Fruit fly (Drosophila melanogaster) whole organism, prepupa: ENCODE data around the gene alpha-Est6.

Experiments
- CG10669 ChIP-seq: fragments of 200-800 bp; sonication (Bioruptor generic); optimal IDR thresholded peaks from 3 replicates; lab custom pipeline; 2018; ENCODE audit warnings: missing biosample characterization, mild to moderate bottlenecking, missing genetic modification characterization, moderate library complexity
- CG3919 ChIP-seq: fragments of 200-800 bp; sonication (Bioruptor generic); optimal IDR thresholded peaks from 3 replicates; lab custom pipeline; 2016; ENCODE audit warnings: missing biosample characterization, missing genetic modification characterization
- CG6276 ChIP-seq: fragments of 200-800 bp; sonication (Bioruptor generic); optimal IDR thresholded peaks from 2 replicates; lab custom pipeline; 2017; ENCODE audit warnings: missing biosample characterization, mild to moderate bottlenecking, missing genetic modification characterization
- CG8632 ChIP-seq: fragments of 200-800 bp; sonication (Bioruptor generic); optimal IDR thresholded peaks from 3 replicates; lab custom pipeline; 2016; ENCODE audit warnings: missing biosample characterization, missing genetic modification characterization
- Eip78C ChIP-seq: fragments of 200-800 bp; sonication (Bioruptor generic); peaks from one replicate; lab custom pipeline; 2016; ENCODE audit warnings: missing biosample characterization, missing genetic modification characterization
- Ets96B ChIP-seq: fragments of 200-800 bp; optimal IDR thresholded peaks from 2 replicates; lab custom pipeline; 2019; ENCODE audit warnings: missing biosample characterization, mild to moderate bottlenecking, missing genetic modification characterization, moderate library complexity
- Gug ChIP-seq: fragments of 200-800 bp; sonication (Bioruptor generic); IDR thresholded peaks from 2 replicates; pipeline ENCODE4 v1.3.6; 2022; ENCODE audit warnings: missing biosample characterization, missing genetic modification characterization
- Lpt ChIP-seq: fragments of 200-800 bp; sonication (Bioruptor generic); optimal IDR thresholded peaks from 3 replicates; lab custom pipeline; 2016; ENCODE audit warnings: missing biosample characterization, missing genetic modification characterization
- cyc ChIP-seq: fragments of 200-800 bp; sonication (Bioruptor generic); optimal IDR thresholded peaks from 3 replicates; lab custom pipeline; 2016; ENCODE audit warnings: missing biosample characterization, missing genetic modification characterization
- fd85E ChIP-seq: fragments of 200-800 bp; sonication (Bioruptor generic); optimal IDR thresholded peaks from 3 replicates; lab custom pipeline; 2016; ENCODE audit warnings: missing biosample characterization, missing genetic modification characterization
- lz ChIP-seq: fragments of 200-800 bp; sonication (Bioruptor generic); optimal IDR thresholded peaks from 3 replicates; lab custom pipeline; 2016; ENCODE audit warnings: missing biosample characterization, missing genetic modification characterization
- pdm3 ChIP-seq: fragments of 200-800 bp; sonication (Bioruptor generic); optimal IDR thresholded peaks from 3 replicates; lab custom pipeline; 2016; ENCODE audit warnings: missing biosample characterization, missing genetic modification characterization
- topi ChIP-seq: fragments of 200-800 bp; sonication (Bioruptor generic); optimal IDR thresholded peaks from 3 replicates; lab custom pipeline; 2016; ENCODE audit warnings: missing biosample characterization, missing genetic modification characterization

- TF ChIP-seq Ets96B (tag; lab: Kevin White, UChicago) (no peak), CG10669 (no peak), Eip78C (GFP tag; lab: Kevin White, UChicago) (no peak), CG6276 (GFP tag; lab: Kevin White, UChicago) (no peak), CG3919 (no peak), lz (GFP tag; lab: Kevin White, UChicago) (no peak), topi (GFP tag; lab: Kevin White, UChicago) (no peak), pdm3 (no peak), fd85E (GFP tag; lab: Kevin White, UChicago) (no peak), cyc (GFP tag; lab: Kevin White, UChicago) (no peak), CG8632 (GFP tag; lab: Kevin White, UChicago) (no peak), Gug (GFP tag; lab: Robert Waterston, UW) (no peak), Lpt (GFP tag; lab: Kevin White, UChicago) (no peak)
Observed at dm6 chr3R:7493171-7493570, 35.4 kb downstream of the alpha-Est6 start, which contains the start of gene CG42656.
